Worm (Caenorhabditis elegans): ENCODE data around the gene ZK666.14.

The ZK666.14 gene

ce11 chrII:10524374-10524773 lies 29.8 kb downstream of the ZK666.14 start, which contains the start of gene F59B10.6:
TSS of gene F59B10.6 (minus strand) at chrII:10524474.
- TF ChIP-seq ces-1 (GFP tag; optimal IDR thresholded peaks at IDR 0.05): no peak
- no peak for TF ChIP-seq fkh-10 (GFP tag; optimal IDR thresholded peaks at IDR 0.05)
- TF ChIP-seq ztf-11 (tag; optimal IDR thresholded peaks at IDR 0.05): no peak

ce11 chrII:10525134-10525533 lies 30.6 kb downstream of the ZK666.14 start:
- no peak for TF ChIP-seq fos-1 (tag; optimal IDR thresholded peaks at IDR 0.05)
- TF ChIP-seq unc-62 (GFP tag; optimal IDR thresholded peaks at IDR 0.05 in 1 of 2): peak in 1 of 2 experiments; percentile 31
- no peak for TF ChIP-seq unc-62 (tag; optimal IDR thresholded peaks at IDR 0.05)
- peak in 1 of 2 experiments; percentile 6 for TF ChIP-seq mdl-1 (tag; optimal IDR thresholded peaks at IDR 0.05)
- TF ChIP-seq lir-3 (tag; optimal IDR thresholded peaks at IDR 0.05): no peak
- peak; percentile 26 for TF ChIP-seq dve-1 (tag; optimal IDR thresholded peaks at IDR 0.05; ENCODE audit: insufficient read depth)
- TF ChIP-seq mep-1 (tag; optimal IDR thresholded peaks at IDR 0.05): peak; percentile 41
- TF ChIP-seq nhr-28 (tag; optimal IDR thresholded peaks at IDR 0.05): peak; percentile 53
- peak; percentile 50 for TF ChIP-seq hlh-11 (tag; optimal IDR thresholded peaks at IDR 0.05)
- TF ChIP-seq hlh-30 (tag; optimal IDR thresholded peaks at IDR 0.05; ENCODE audit: insufficient read depth): peak; percentile 38

- TF ChIP-seq nhr-102 (tag; optimal IDR thresholded peaks at IDR 0.05) (peak; percentile 17), lim-7 (GFP tag; IDR thresholded peaks at IDR 0.05) (0 out of 2 replicates have a peak, but pooled peaks have one; percentile 7), pha-4 (GFP tag; IDR thresholded peaks at IDR 0.05) (peak; percentile 17; the same call in 1 of the 2 replicates), pha-4 (tag; optimal IDR thresholded peaks at IDR 0.05) (peak; percentile 49), lsy-2 (tag; optimal IDR thresholded peaks at IDR 0.05) (peak in 1 of 2 experiments; percentile 53), mdl-1 (tag; optimal IDR thresholded peaks at IDR 0.05) (peak; percentile 14 to 80), D1046.2 (GFP tag; IDR thresholded peaks at IDR 0.05) (no peak), nhr-25 (tag; optimal IDR thresholded peaks at IDR 0.05; ENCODE audit: borderline replicate concordance, insufficient read depth) (peak; percentile 85), tra-1 (GFP tag; IDR thresholded peaks at IDR 0.05) (no peak), ctbp-1 (GFP tag; IDR thresholded peaks at IDR 0.05) (0 out of 2 replicates have a peak, but pooled peaks have one; percentile 41), lin-38 (GFP tag; IDR thresholded peaks at IDR 0.05) (0 out of 2 replicates have a peak, but pooled peaks have one; percentile 19), F44E2.7 (GFP tag; IDR thresholded peaks at IDR 0.05) (0 out of 2 replicates have a peak, but pooled peaks have one; percentile 19), snpc-1.2 (GFP tag; IDR thresholded peaks at IDR 0.05) (no peak), dmd-6 (GFP tag; IDR thresholded peaks at IDR 0.05) (peak; percentile 44), attf-4 (tag; optimal IDR thresholded peaks at IDR 0.05) (no peak), lin-1 (GFP tag; IDR thresholded peaks at IDR 0.05) (peak; percentile 23; the same call in 1 of the 2 replicates), madf-9 (GFP tag; conservative IDR thresholded peaks at IDR 0.05) (no peak), aha-1 (tag) (peak; percentile 73), vab-7 (GFP tag; IDR thresholded peaks at IDR 0.05) (0 out of 2 replicates have a peak, but pooled peaks have one; percentile 20), mxl-3 (GFP tag; optimal IDR thresholded peaks at IDR 0.05) (peak; percentile 83), ceh-20 (GFP tag; IDR thresholded peaks at IDR 0.05) (peak; percentile 46; the same call in 1 of the 2 replicates), nhr-28 (tag; optimal IDR thresholded peaks at IDR 0.05) (peak; percentile 64), unc-62 (GFP tag; optimal IDR thresholded peaks at IDR 0.05 in 1 of 2) (no peak), unc-62 (tag; optimal IDR thresholded peaks at IDR 0.05) (no peak), dve-1 (tag; optimal IDR thresholded peaks at IDR 0.05; ENCODE audit: insufficient read depth) (peak; percentile 67), lin-15B (tag; optimal IDR thresholded peaks at IDR 0.05) (no peak), nhr-42 (GFP tag; IDR thresholded peaks at IDR 0.05) (no peak), hlh-11 (tag; optimal IDR thresholded peaks at IDR 0.05) (peak; percentile 90), duxl-1 (tag; optimal IDR thresholded peaks at IDR 0.05; ENCODE audit: poor library complexity) (peak; percentile 20), hif-1 (tag; optimal IDR thresholded peaks at IDR 0.05) (peak in 1 of 2 experiments; percentile 63), saeg-2 (GFP tag; IDR thresholded peaks at IDR 0.05) (no peak), Y5F2A.4 (GFP tag; optimal IDR thresholded peaks at IDR 0.05) (no peak), ceh-32 (tag; optimal IDR thresholded peaks at IDR 0.05; ENCODE audit: poor library complexity) (peak; percentile 40), nhr-6 (tag; optimal IDR thresholded peaks at IDR 0.05) (peak; percentile 46), fos-1 (tag; optimal IDR thresholded peaks at IDR 0.05) (no peak), tag-97 (GFP tag; IDR thresholded peaks at IDR 0.05) (no peak), nhr-11 (tag; optimal IDR thresholded peaks at IDR 0.05) (peak; percentile 37), php-3 (GFP tag; IDR thresholded peaks at IDR 0.05) (peak; percentile 71; the same call in 1 of the 2 replicates)
Observed at ce11 chrII:10527649-10528134, 33.1 kb downstream of the ZK666.14 start, which contains the start of gene mab-10. TSS of gene mab-10 (plus strand) at chrII:10528084.

All from whole organism, L4 larva.